Worm (Caenorhabditis elegans): ENCODE measurements around the gene B0252.5.

B0252.5 gene

DNA sequence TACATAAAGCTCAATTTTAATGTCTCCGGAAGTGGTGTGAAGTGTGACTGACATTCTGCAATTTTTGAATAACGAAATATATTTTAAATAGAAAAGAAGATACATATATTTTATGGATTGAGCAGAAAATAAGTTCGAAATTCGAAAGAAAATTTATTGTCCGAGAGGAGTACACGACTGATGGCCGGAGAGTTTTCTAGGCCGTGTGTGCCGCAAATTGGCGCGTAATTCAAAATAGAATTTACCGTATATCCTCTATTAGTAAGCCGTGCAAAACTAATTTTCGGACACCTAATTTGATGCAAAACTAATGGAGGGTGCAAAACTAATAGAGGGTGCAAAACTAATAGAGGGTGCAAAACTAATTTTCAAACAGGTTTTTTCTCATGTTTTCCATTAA is 5.4 kb downstream of the B0252.5 start, which contains the start of gene cyn-10 (continued):
- peak; percentile 87 for TF ChIP-seq hlh-17 (GFP tag; optimal IDR thresholded peaks at IDR 0.05; ENCODE audit: borderline replicate concordance)
- no peak for TF ChIP-seq ets-5 (GFP tag; IDR thresholded peaks at IDR 0.05)
- TF ChIP-seq mep-1 (tag; optimal IDR thresholded peaks at IDR 0.05): peak; percentile 66
- peak; percentile 52 for TF ChIP-seq lin-39 (tag; optimal IDR thresholded peaks at IDR 0.05)
- TF ChIP-seq sox-4 (tag; optimal IDR thresholded peaks at IDR 0.05): peak; percentile 95
- peak; percentile 99 for TF ChIP-seq ceh-90 (tag; optimal IDR thresholded peaks at IDR 0.05)
- TF ChIP-seq nhr-85 (tag): peak; percentile 96
- peak; percentile 84 for TF ChIP-seq grh-1 (GFP tag; IDR thresholded peaks at IDR 0.05)
- TF ChIP-seq ceh-82 (tag; optimal IDR thresholded peaks at IDR 0.05): peak; percentile 67 to 80 (median 72)

DNA sequence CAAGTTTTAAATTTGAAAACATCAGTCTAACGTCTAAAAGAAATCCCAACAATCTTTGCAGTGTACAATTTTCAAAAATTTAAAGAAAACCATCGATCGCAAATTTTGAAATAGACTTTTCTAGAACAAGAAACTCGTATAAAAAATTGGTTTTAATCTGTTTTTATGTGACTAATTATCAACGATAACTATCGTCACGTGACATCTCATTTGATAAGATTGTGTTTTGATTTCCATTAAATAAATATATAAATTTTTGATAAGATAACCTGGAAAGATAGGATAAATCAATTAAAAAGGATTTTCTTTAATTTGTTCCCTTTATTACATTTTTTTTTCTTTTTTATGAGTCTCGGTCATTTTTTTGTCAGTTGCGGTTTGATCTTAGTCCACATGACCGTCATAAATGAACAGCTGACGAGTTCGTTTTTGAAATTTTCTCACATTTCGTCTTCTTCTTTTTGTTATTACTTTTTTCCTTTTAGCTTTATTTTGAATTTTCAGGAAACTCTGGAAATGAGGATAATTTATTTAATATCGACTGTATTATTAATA is 9.0 kb downstream of the B0252.5 start, which contains the start of gene asm-1:
TSS of gene asm-1 (plus strand) at position 505 of the 555 bp plus-strand sequence.
- TF ChIP-seq elt-2 (tag; optimal IDR thresholded peaks at IDR 0.05): peak; percentile 52
- peak; percentile 47 for TF ChIP-seq nhr-71 (tag; optimal IDR thresholded peaks at IDR 0.05)
- TF ChIP-seq vab-15 (tag; optimal IDR thresholded peaks at IDR 0.05): no peak
- peak; percentile 18 for TF ChIP-seq mep-1 (tag; optimal IDR thresholded peaks at IDR 0.05)
- no peak for TF ChIP-seq ceh-8 (GFP tag; optimal IDR thresholded peaks at IDR 0.05)
- peak; percentile 34 for TF ChIP-seq nhr-20 (tag; optimal IDR thresholded peaks at IDR 0.05)
- TF ChIP-seq lin-14 (GFP tag; optimal IDR thresholded peaks at IDR 0.05): peak; percentile 8
- TF ChIP-seq elt-3 (tag; optimal IDR thresholded peaks at IDR 0.05): peak in 2 of 6 experiments; percentile 49 to 67
- peak in 1 of 2 experiments; percentile 26 for TF ChIP-seq lin-35 (GFP tag; optimal IDR thresholded peaks at IDR 0.05)

ce11 chrII:6908689-6909088 is 10.0 kb downstream of the B0252.5 start:
- TF ChIP-seq mep-1 (tag; optimal IDR thresholded peaks at IDR 0.05) (no peak), egl-13 (tag; optimal IDR thresholded peaks at IDR 0.05) (no peak), sox-4 (tag; optimal IDR thresholded peaks at IDR 0.05) (no peak), Y116A8C.19 (tag; optimal IDR thresholded peaks at IDR 0.05; ENCODE audit: borderline replicate concordance) (no peak), unc-98 (GFP tag; IDR thresholded peaks at IDR 0.05) (no peak), nhr-77 (tag; optimal IDR thresholded peaks at IDR 0.05) (no peak), nhr-19 (GFP tag; conservative IDR thresholded peaks at IDR 0.05) (no peak), elt-3 (tag; optimal IDR thresholded peaks at IDR 0.05) (peak in 2 of 6 experiments; percentile 3 to 49), snu-23 (GFP tag; optimal IDR thresholded peaks at IDR 0.05) (peak; percentile 22), pag-3 (tag; optimal IDR thresholded peaks at IDR 0.05; ENCODE audit: borderline replicate concordance, insufficient read depth) (peak; percentile 67), rnt-1 (tag; optimal IDR thresholded peaks at IDR 0.05) (peak; percentile 7), nhr-20 (tag; optimal IDR thresholded peaks at IDR 0.05) (no peak), sup-37 (GFP tag; optimal IDR thresholded peaks at IDR 0.05) (no peak), fkh-10 (GFP tag; optimal IDR thresholded peaks at IDR 0.05) (no peak), isw-1 (GFP tag; IDR thresholded peaks at IDR 0.05) (no peak), nhr-71 (tag; optimal IDR thresholded peaks at IDR 0.05) (peak; percentile 2), unc-62 (GFP tag; optimal IDR thresholded peaks at IDR 0.05) (no peak), ceh-8 (GFP tag; optimal IDR thresholded peaks at IDR 0.05) (no peak), alr-1 (tag; optimal IDR thresholded peaks at IDR 0.05; ENCODE audit: borderline replicate concordance) (no peak), swsn-7 (tag; optimal IDR thresholded peaks at IDR 0.05) (no peak), lin-14 (GFP tag; optimal IDR thresholded peaks at IDR 0.05) (peak; percentile 35), dsc-1 (tag; optimal IDR thresholded peaks at IDR 0.05) (no peak), ztf-11 (tag; optimal IDR thresholded peaks at IDR 0.05) (no peak), grh-1 (GFP tag; IDR thresholded peaks at IDR 0.05) (no peak), xbp-1 (tag; optimal IDR thresholded peaks at IDR 0.05) (no peak), pqm-1 (tag; optimal IDR thresholded peaks at IDR 0.05) (no peak), lin-15B (tag; optimal IDR thresholded peaks at IDR 0.05) (no peak), efl-1 (optimal IDR thresholded peaks at IDR 0.05) (no peak), efl-1 (GFP tag; optimal IDR thresholded peaks at IDR 0.05 in 1 of 2) (peak; percentile 13 to 84), nhr-28 (tag; optimal IDR thresholded peaks at IDR 0.05) (no peak), unc-86 (tag; optimal IDR thresholded peaks at IDR 0.05) (no peak), efl-3 (GFP tag; optimal IDR thresholded peaks at IDR 0.05) (no peak), nhr-76 (tag; optimal IDR thresholded peaks at IDR 0.05) (no peak), irx-1 (tag; optimal IDR thresholded peaks at IDR 0.05) (no peak), ets-5 (GFP tag; IDR thresholded peaks at IDR 0.05) (no peak), fos-1 (tag; optimal IDR thresholded peaks at IDR 0.05) (no peak), C16A3.4 (tag; optimal IDR thresholded peaks at IDR 0.05) (no peak), tlp-1 (tag; optimal IDR thresholded peaks at IDR 0.05) (no peak), lsy-2 (tag; optimal IDR thresholded peaks at IDR 0.05) (peak; percentile 4 to 28)

Data from whole organism, L1 larva.